Worm (Caenorhabditis elegans) whole organism, L1 larva: ENCODE results near the gene lev-1.

Experiments
- aly-2 ChIP-seq: fragments of 150-350 bp; optimal IDR thresholded peaks from 2 replicates; lab custom pipeline; 2014; ENCODE audit warnings: missing biosample characterization, missing genetic modification characterization
- dsc-1 ChIP-seq: sonication (generic microtip); optimal IDR thresholded peaks from 2 replicates; lab custom pipeline; 2016; ENCODE audit warnings: mild to moderate bottlenecking, missing genetic modification characterization, missing compliant biosample characterization
- egl-27 ChIP-seq, 2 experiments: fragments of 150-350 bp in 1 of 2; sonication (generic microtip); optimal IDR thresholded peaks; 3 replicates each; lab custom pipeline; 2017 to 2018; ENCODE audit warnings: missing biosample characterization in 2 of 2, missing genetic modification characterization in 2 of 2, missing genetic modification reagents in 2 of 2
- fos-1 ChIP-seq: fragments of 150-350 bp; optimal IDR thresholded peaks from 2 replicates; lab custom pipeline; 2014; ENCODE audit warnings: missing biosample characterization, missing genetic modification characterization
- hlh-4 ChIP-seq: sonication (generic microtip); optimal IDR thresholded peaks from 2 replicates; lab custom pipeline; 2016; ENCODE audit warnings: mild to moderate bottlenecking, missing genetic modification characterization, missing compliant biosample characterization
- lin-39 ChIP-seq: fragments of 150-350 bp; optimal IDR thresholded peaks from 2 replicates; lab custom pipeline; 2014; ENCODE audit warnings: missing biosample characterization, missing genetic modification reagents, missing genetic modification characterization
- mdl-1 ChIP-seq, 2 experiments: fragments of 150-350 bp; optimal IDR thresholded peaks; 2 replicates each; lab custom pipeline; 2014 to 2017; ENCODE audit warnings: missing biosample characterization in 2 of 2, missing genetic modification characterization in 2 of 2, inconsistent platforms in 1 of 2
- mep-1 ChIP-seq: fragments of 150-350 bp; optimal IDR thresholded peaks from 2 replicates; lab custom pipeline; 2014; ENCODE audit warnings: missing biosample characterization, missing genetic modification characterization
- nhr-71 ChIP-seq: sonication (generic microtip); optimal IDR thresholded peaks from 2 replicates; lab custom pipeline; 2016; ENCODE audit warnings: mild to moderate bottlenecking, missing genetic modification characterization, moderate library complexity, missing compliant biosample characterization
- nhr-77 ChIP-seq: fragments of 150-350 bp; optimal IDR thresholded peaks from 2 replicates; lab custom pipeline; 2014; ENCODE audit warnings: missing biosample characterization, missing genetic modification characterization
- sptf-1 ChIP-seq: fragments of 150-350 bp; optimal IDR thresholded peaks from 2 replicates; lab custom pipeline; 2014; ENCODE audit warnings: missing biosample characterization, missing genetic modification characterization
- unc-62 ChIP-seq: fragments of 150-350 bp; optimal IDR thresholded peaks from 2 replicates; lab custom pipeline; 2014; ENCODE audit warnings: missing biosample characterization, missing genetic modification reagents, missing genetic modification characterization
- zag-1 ChIP-seq: fragments of 150-350 bp; optimal IDR thresholded peaks from 2 replicates; lab custom pipeline; 2014; ENCODE audit warnings: missing biosample characterization, missing genetic modification characterization
- ztf-11 ChIP-seq, 2 experiments: sonication (generic microtip); optimal IDR thresholded peaks; 2 replicates each; lab custom pipeline; 2016 to 2017; ENCODE audit warnings: missing genetic modification characterization in 2 of 2, missing biosample characterization in 1 of 2, missing compliant biosample characterization in 1 of 2

- no peak for TF ChIP-seq zag-1
- no peak for TF ChIP-seq aly-2 (tag; lab: Kevin White, UChicago)
- TF ChIP-seq mep-1 (tag; lab: Kevin White, UChicago): no peak
- no peak for TF ChIP-seq nhr-71 (tag; lab: Kevin White, UChicago)
- TF ChIP-seq hlh-4 (tag; lab: Kevin White, UChicago): no peak
- TF ChIP-seq mdl-1 (tag; optimal IDR thresholded peaks at IDR 0.05; lab: Kevin White, UChicago): no peak
- TF ChIP-seq nhr-77: no peak
- TF ChIP-seq ztf-11 (tag; optimal IDR thresholded peaks at IDR 0.05; lab: Kevin White, UChicago): no peak
- no peak for TF ChIP-seq unc-62 (GFP tag; lab: Kevin White, UChicago)
- TF ChIP-seq sptf-1 (tag; lab: Kevin White, UChicago): no peak
- TF ChIP-seq dsc-1 (tag; lab: Kevin White, UChicago): no peak
- no peak for TF ChIP-seq lin-39
- TF ChIP-seq fos-1 (tag; lab: Kevin White, UChicago): no peak
- TF ChIP-seq egl-27 (tag; optimal IDR thresholded peaks at IDR 0.05; lab: Kevin White, UChicago): no peak
Observed at ce11 chrIV:13170241-13170640, 9.0 kb downstream of the lev-1 start, which contains the start of gene nas-14.
